Fruit fly (Drosophila melanogaster): ENCODE data around the gene hng3.

DNA sequence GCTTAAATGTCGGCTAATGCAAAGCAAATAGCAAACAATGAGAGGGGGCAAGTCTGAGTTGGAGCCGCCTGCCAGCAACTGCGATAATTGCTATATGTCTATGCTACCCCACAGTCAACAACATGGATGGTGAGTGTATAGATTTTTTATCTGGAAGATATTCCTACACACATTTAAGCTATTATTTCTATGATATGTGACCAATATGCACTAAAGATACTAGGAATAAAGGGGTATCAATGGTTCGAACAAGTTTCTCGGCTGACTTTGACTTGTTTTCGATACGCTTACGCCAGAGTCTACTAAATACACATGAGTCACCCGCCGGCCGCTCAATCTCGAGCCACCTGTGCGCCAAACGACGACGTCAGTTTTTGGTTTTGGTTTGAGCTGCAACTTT, 23.7 kb upstream of the hng3 start:
- TF ChIP-seq jim (GFP tag; optimal IDR thresholded peaks at IDR 0.05) (no peak), Rel (GFP tag; optimal IDR thresholded peaks at IDR 0.05) (no peak), Rel (tag; optimal IDR thresholded peaks at IDR 0.05) (no peak), br (GFP tag; optimal IDR thresholded peaks at IDR 0.05) (peak; percentile 5), Abd-B (GFP tag; optimal IDR thresholded peaks at IDR 0.05) (no peak), OdsH (GFP tag; optimal IDR thresholded peaks at IDR 0.05) (no peak), Mio (GFP tag; optimal IDR thresholded peaks at IDR 0.05) (no peak), dl (GFP tag; optimal IDR thresholded peaks at IDR 0.05; ENCODE audit: insufficient read depth in 1 of 2, partially characterized antibody in 2 of 2) (no peak), HLH106 (tag; optimal IDR thresholded peaks at IDR 0.05) (no peak), Dfd (GFP tag; optimal IDR thresholded peaks at IDR 0.05) (no peak), Vsx2 (GFP tag; optimal IDR thresholded peaks at IDR 0.05; ENCODE audit: partially characterized antibody) (no peak), sage (GFP tag; optimal IDR thresholded peaks at IDR 0.05) (no peak), CrebA (GFP tag; optimal IDR thresholded peaks at IDR 0.05; ENCODE audit: borderline replicate concordance) (no peak), dsf (GFP tag; optimal IDR thresholded peaks at IDR 0.05; ENCODE audit: borderline replicate concordance) (no peak)
